Worm (Caenorhabditis elegans) whole organism, early embryonic: ENCODE data around the gene Y69H2.3.

Experiments used
- aly-1 ChIP-seq: sonication (generic microtip); optimal IDR thresholded peaks from 2 replicates; lab custom pipeline; 2016; ENCODE audit warnings: missing genetic modification characterization, missing compliant biosample characterization
- ama-1 ChIP-seq: fragments of 150-350 bp; optimal IDR thresholded peaks from 2 replicates; lab custom pipeline; 2014
- ceh-13 ChIP-seq: fragments of 200-800 bp; sonication (Bioruptor generic); optimal IDR thresholded peaks from 2 replicates; lab custom pipeline; 2018; ENCODE audit warnings: mild to moderate bottlenecking, missing genetic modification characterization, missing compliant biosample characterization
- ceh-36 ChIP-seq: sonication (generic microtip); optimal IDR thresholded peaks from 2 replicates; lab custom pipeline; 2016; ENCODE audit warnings: missing genetic modification characterization, inconsistent platforms, missing compliant biosample characterization
- ets-7 ChIP-seq: sonication (generic microtip); optimal IDR thresholded peaks from 2 replicates; lab custom pipeline; 2016; ENCODE audit warnings: missing genotype, missing genetic modification characterization, missing compliant biosample characterization
- flt-1 ChIP-seq: fragments of 200-800 bp; sonication (Bioruptor generic); IDR thresholded peaks from 2 replicates; pipeline ENCODE4 v1.3.6; 2022; ENCODE audit warnings: missing genetic modification characterization, missing compliant biosample characterization
- hmbx-1 ChIP-seq: sonication (generic microtip); optimal IDR thresholded peaks from 2 replicates; lab custom pipeline; 2016; ENCODE audit warnings: mild to moderate bottlenecking, missing genetic modification characterization, missing compliant biosample characterization
- hmg-4 ChIP-seq: fragments of 200-800 bp; sonication (Bioruptor generic); optimal IDR thresholded peaks from 2 replicates; lab custom pipeline; 2018; ENCODE audit warnings: mild to moderate bottlenecking, missing genetic modification characterization, missing compliant biosample characterization
- hnd-1 ChIP-seq: sonication (generic microtip); optimal IDR thresholded peaks from 2 replicates; lab custom pipeline; 2016; ENCODE audit warnings: missing genetic modification characterization, missing compliant biosample characterization
- pes-1 ChIP-seq: fragments of 200-800 bp; sonication (Bioruptor generic); IDR thresholded peaks from 2 replicates; pipeline ENCODE4 v1.3.6; 2022; ENCODE audit warnings: missing genetic modification reagents, missing genetic modification characterization, missing compliant biosample characterization
- scrt-1 ChIP-seq: fragments of 200-800 bp; sonication (Bioruptor generic); IDR thresholded peaks from 2 replicates; pipeline ENCODE4 v1.3.6; 2022; ENCODE audit warnings: missing genetic modification characterization, missing compliant biosample characterization
- sea-1 ChIP-seq: fragments of 200-800 bp; sonication (Bioruptor generic); conservative IDR thresholded peaks from 2 replicates; pipeline ENCODE4 v1.3.6; 2022; ENCODE audit warnings: missing genetic modification characterization, missing compliant biosample characterization
- tbx-11 ChIP-seq: fragments of 200-800 bp; sonication (Bioruptor generic); IDR thresholded peaks from 2 replicates; pipeline ENCODE4 v1.3.6; 2022; ENCODE audit warnings: missing genetic modification characterization, missing compliant biosample characterization
- tbx-37 ChIP-seq: fragments of 200-800 bp; sonication (Bioruptor generic); conservative IDR thresholded peaks from 2 replicates; pipeline ENCODE4 v1.3.6; 2022; ENCODE audit warnings: missing genetic modification reagents, missing genetic modification characterization, missing compliant biosample characterization

DNA sequence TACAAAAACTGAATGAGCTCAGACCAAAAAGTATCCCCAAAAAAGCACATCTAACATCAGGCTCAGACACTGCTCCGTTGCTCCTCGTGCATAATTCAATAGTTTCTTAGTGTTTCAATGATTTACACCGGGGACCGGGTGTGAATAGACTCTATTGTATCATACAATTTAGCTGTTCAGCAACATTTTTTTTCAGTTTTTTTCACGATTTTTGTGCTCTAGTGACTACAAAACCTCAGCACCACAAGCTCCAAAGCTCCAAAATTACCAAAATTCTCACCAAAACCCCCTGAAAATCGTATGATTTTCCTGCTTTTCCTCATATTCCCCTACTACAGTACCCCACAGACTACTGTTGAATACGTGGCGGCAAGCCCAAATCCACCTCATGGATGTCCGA, 13.9 kb downstream of the Y69H2.3 start, which contains the start of gene egas-2:
- TF ChIP-seq pes-1 (GFP tag; lab: Robert Waterston, UW) (no peak), tbx-37 (GFP tag; lab: Robert Waterston, UW) (no peak), ama-1 (no peak), hmg-4 (no peak), flt-1 (GFP tag; lab: Robert Waterston, UW) (no peak), hmbx-1 (tag; lab: Kevin White, UChicago) (no peak), aly-1 (tag; lab: Kevin White, UChicago) (no peak), ceh-36 (tag; lab: Kevin White, UChicago) (no peak), tbx-11 (no peak), sea-1 (GFP tag; lab: Robert Waterston, UW) (no peak), ets-7 (no peak), hnd-1 (no peak), scrt-1 (GFP tag; lab: Robert Waterston, UW) (no peak), ceh-13 (GFP tag; lab: Kevin White, UChicago) (no peak)
